Worm (Caenorhabditis elegans): ENCODE results near the gene dop-2.

dop-2 gene

ce11 chrV:9563585-9563984 is 44.8 kb upstream of the dop-2 start:
- TF ChIP-seq sma-9 (GFP tag; optimal IDR thresholded peaks at IDR 0.05) = peak; percentile 19
- no peak for TF ChIP-seq sma-9 (tag; optimal IDR thresholded peaks at IDR 0.05)
- TF ChIP-seq nhr-23 (tag; optimal IDR thresholded peaks at IDR 0.05) = no peak
- peak; percentile 18 for TF ChIP-seq C34F6.9 (tag; optimal IDR thresholded peaks at IDR 0.05)

- TF ChIP-seq F13H6.1 (tag; optimal IDR thresholded peaks at IDR 0.05) (no peak), nhr-129 (tag; optimal IDR thresholded peaks at IDR 0.05) (no peak)
Measured at ce11 chrV:9568707-9569106, 39.6 kb upstream of the dop-2 start, which contains the start of gene F25B3.4. TSS of gene F25B3.4 (minus strand) at chrV:9568807.

ce11 chrV:9570197-9570596 is 38.2 kb upstream of the dop-2 start, which contains the start of gene F25B3.5:
TSS of gene F25B3.5 (minus strand) at chrV:9570297.
- TF ChIP-seq lin-13 (GFP tag; optimal IDR thresholded peaks at IDR 0.05) (no peak), elt-1 (tag; optimal IDR thresholded peaks at IDR 0.05) (no peak), alr-1 (tag; optimal IDR thresholded peaks at IDR 0.05) (no peak), lin-11 (tag; optimal IDR thresholded peaks at IDR 0.05) (no peak), sma-9 (GFP tag; optimal IDR thresholded peaks at IDR 0.05) (no peak), sma-9 (tag; optimal IDR thresholded peaks at IDR 0.05) (no peak), nhr-12 (tag; optimal IDR thresholded peaks at IDR 0.05) (no peak)

ce11 chrV:9571056-9571455 is 37.3 kb upstream of the dop-2 start:
- TF ChIP-seq sma-9 (GFP tag; optimal IDR thresholded peaks at IDR 0.05) = no peak
- no peak for TF ChIP-seq sma-9 (tag; optimal IDR thresholded peaks at IDR 0.05)
- TF ChIP-seq zag-1 (tag; optimal IDR thresholded peaks at IDR 0.05) = no peak
- no peak for TF ChIP-seq peb-1 (tag; optimal IDR thresholded peaks at IDR 0.05)
- TF ChIP-seq aly-2 (tag; optimal IDR thresholded peaks at IDR 0.05) = no peak
- TF ChIP-seq nhr-129 (tag; optimal IDR thresholded peaks at IDR 0.05) = no peak
- TF ChIP-seq ceh-16 (tag; optimal IDR thresholded peaks at IDR 0.05) = no peak

ce11 chrV:9571673-9572072 is 36.7 kb upstream of the dop-2 start:
- TF ChIP-seq ztf-11 (tag; optimal IDR thresholded peaks at IDR 0.05) = no peak
- TF ChIP-seq lin-11 (tag; optimal IDR thresholded peaks at IDR 0.05) = no peak
- no peak for TF ChIP-seq ceh-82 (tag; optimal IDR thresholded peaks at IDR 0.05)
- no peak for TF ChIP-seq lin-13 (GFP tag; optimal IDR thresholded peaks at IDR 0.05)
- no peak for TF ChIP-seq mab-5 (tag; optimal IDR thresholded peaks at IDR 0.05)
- no peak for TF ChIP-seq alr-1 (tag; optimal IDR thresholded peaks at IDR 0.05)
- TF ChIP-seq C34F6.9 (tag; optimal IDR thresholded peaks at IDR 0.05) = no peak
- no peak for TF ChIP-seq gmeb-1 (tag; optimal IDR thresholded peaks at IDR 0.05)
- TF ChIP-seq unc-62 (GFP tag; optimal IDR thresholded peaks at IDR 0.05) = no peak
- no peak for TF ChIP-seq nhr-25 (tag; optimal IDR thresholded peaks at IDR 0.05)
- TF ChIP-seq sem-4 (tag; optimal IDR thresholded peaks at IDR 0.05) = no peak

ce11 chrV:9576991-9577390 is 31.4 kb upstream of the dop-2 start, which contains the start of gene F25B3.2:
TSS of gene F25B3.2 (plus strand) at chrV:9577291.
- no peak for TF ChIP-seq sma-3 (GFP tag; optimal IDR thresholded peaks at IDR 0.05)
- TF ChIP-seq sem-4 (tag; optimal IDR thresholded peaks at IDR 0.05) = no peak
- TF ChIP-seq nhr-25 (tag; optimal IDR thresholded peaks at IDR 0.05) = no peak
- no peak for TF ChIP-seq zag-1 (tag; optimal IDR thresholded peaks at IDR 0.05)
- no peak for TF ChIP-seq mbf-1 (tag; optimal IDR thresholded peaks at IDR 0.05)
- TF ChIP-seq skn-1 (tag; optimal IDR thresholded peaks at IDR 0.05) = no peak
- TF ChIP-seq ztf-4 (tag; optimal IDR thresholded peaks at IDR 0.05) = no peak
- no peak for TF ChIP-seq nhr-21 (tag; optimal IDR thresholded peaks at IDR 0.05)
- TF ChIP-seq dmd-4 (tag; optimal IDR thresholded peaks at IDR 0.05) = no peak
- no peak for TF ChIP-seq unc-39 (tag; optimal IDR thresholded peaks at IDR 0.05)
- no peak for TF ChIP-seq aly-2 (tag; optimal IDR thresholded peaks at IDR 0.05)
- no peak for TF ChIP-seq egl-27 (tag; optimal IDR thresholded peaks at IDR 0.05)
- no peak for TF ChIP-seq lin-11 (tag; optimal IDR thresholded peaks at IDR 0.05)
- TF ChIP-seq ceh-82 (tag; optimal IDR thresholded peaks at IDR 0.05) = no peak
- TF ChIP-seq ztf-1 (GFP tag; conservative IDR thresholded peaks at IDR 0.05) = no peak
- no peak for TF ChIP-seq nhr-23 (tag; optimal IDR thresholded peaks at IDR 0.05)

Measured in whole organism, L2 larva.